Fruit fly (Drosophila melanogaster) whole organism: ENCODE measurements around the gene CG13272.

ENCODE experiments used
- CG8478 ChIP-seq: fragments of >200 bp; optimal IDR thresholded peaks from 2 replicates; lab custom pipeline; 2018; ENCODE audit warnings: inconsistent platforms
- Dll ChIP-seq: fragments of >200 bp; optimal IDR thresholded peaks from 2 replicates; lab custom pipeline; 2017
- EcR ChIP-seq, 2 experiments: fragments of >200 bp; optimal IDR thresholded peaks; 2 replicates each; lab custom pipeline; 2017; ENCODE audit warnings: missing biosample characterization in 2 of 2, missing genetic modification characterization in 2 of 2, missing genetic modification reagents in 2 of 2
- pan ChIP-seq: fragments of >200 bp; optimal IDR thresholded peaks from 2 replicates; lab custom pipeline; 2017
- psq ChIP-seq: fragments of >200 bp; optimal IDR thresholded peaks from 2 replicates; lab custom pipeline; 2017

dm6 chr2L:16852318-16852932, 47.7 kb downstream of the CG13272 start, which contains the start of gene CG31810:
- TF ChIP-seq pan (no peak), CG8478 (lab: Kevin White, UChicago) (no peak), EcR (GFP tag; optimal IDR thresholded peaks at IDR 0.05; lab: Kevin White, UChicago) (no peak), psq (lab: Kevin White, UChicago) (no peak), Dll (no peak)
